Worm (Caenorhabditis elegans): ENCODE results near the gene C55A6.7.

DNA sequence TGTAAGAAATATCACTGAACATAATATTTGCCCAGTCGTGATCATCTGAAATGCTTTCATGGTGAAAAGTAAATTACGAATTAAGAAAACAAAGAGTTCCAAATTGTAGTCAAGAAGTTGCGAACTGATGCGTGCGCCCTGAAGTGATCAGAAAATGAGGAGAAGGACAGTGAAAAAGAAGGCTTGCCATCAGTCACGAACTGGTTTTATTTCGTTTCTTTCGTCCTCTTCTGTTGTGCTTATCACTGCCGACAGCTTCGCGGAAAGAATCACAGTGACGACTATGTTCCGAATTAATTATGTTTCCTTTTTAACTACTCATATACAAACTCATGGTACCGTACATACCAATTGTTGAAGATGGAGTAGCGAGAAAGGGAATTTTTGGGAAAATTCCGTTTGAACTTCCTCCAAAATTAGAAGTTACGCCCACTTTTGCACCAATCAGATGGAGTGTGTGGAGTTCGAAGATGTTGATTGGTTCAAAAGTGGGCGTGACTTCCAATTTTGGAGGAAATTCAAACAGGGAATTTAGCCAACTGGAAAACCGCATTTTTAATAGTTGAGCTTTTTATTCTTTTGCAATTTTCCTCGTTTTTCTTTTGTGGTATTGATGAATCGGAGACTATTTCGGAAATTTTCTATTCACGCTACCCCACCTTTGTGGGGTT is 17.1 kb downstream of the C55A6.7 start, which contains the start of gene C55A6.12:
- no peak for TF ChIP-seq pag-3 (tag; optimal IDR thresholded peaks at IDR 0.05; ENCODE audit: borderline replicate concordance)
- no peak for TF ChIP-seq ceh-6 (GFP tag; optimal IDR thresholded peaks at IDR 0.05)
- no peak for TF ChIP-seq nhr-11 (tag; optimal IDR thresholded peaks at IDR 0.05)
- no peak for TF ChIP-seq ama-1 (optimal IDR thresholded peaks at IDR 0.05)
- no peak for TF ChIP-seq tbx-2 (tag; optimal IDR thresholded peaks at IDR 0.05)
- TF ChIP-seq pqm-1 (tag; optimal IDR thresholded peaks at IDR 0.05): no peak
- no peak for TF ChIP-seq zip-5 (tag; optimal IDR thresholded peaks at IDR 0.05)
- TF ChIP-seq ahr-1 (tag; optimal IDR thresholded peaks at IDR 0.05): no peak
- no peak for TF ChIP-seq unc-86 (tag; optimal IDR thresholded peaks at IDR 0.05)
- no peak for TF ChIP-seq ref-2 (tag; optimal IDR thresholded peaks at IDR 0.05)
- no peak for TF ChIP-seq ceh-2 (tag; optimal IDR thresholded peaks at IDR 0.05)
- no peak for TF ChIP-seq ets-4 (tag; optimal IDR thresholded peaks at IDR 0.05)

Measured in whole organism, late embryonic.